Worm (Caenorhabditis elegans) whole organism, L3 larva: ENCODE results near the gene jamp-1.

Experiments used
- aly-2 ChIP-seq: fragments of 150-350 bp; optimal IDR thresholded peaks from 2 replicates; lab custom pipeline; 2014; ENCODE audit warnings: missing biosample characterization, missing genetic modification characterization
- ama-1 ChIP-seq: fragments of 150-350 bp; optimal IDR thresholded peaks from 2 replicates; lab custom pipeline; 2018
- daf-12 ChIP-seq: fragments of 150-350 bp; optimal IDR thresholded peaks from 2 replicates; lab custom pipeline; 2014; ENCODE audit warnings: missing biosample characterization, missing genetic modification reagents, missing genetic modification characterization
- egl-27 ChIP-seq: sonication (generic microtip); optimal IDR thresholded peaks from 4 replicates; lab custom pipeline; 2017; ENCODE audit warnings: missing biosample characterization, missing genetic modification reagents, missing genetic modification characterization
- elt-2 ChIP-seq: sonication (generic microtip); optimal IDR thresholded peaks from 2 replicates; lab custom pipeline; 2016; ENCODE audit warnings: missing genetic modification reagents, mild to moderate bottlenecking, missing genetic modification characterization, missing compliant biosample characterization
- fkh-2 ChIP-seq: fragments of 150-350 bp; optimal IDR thresholded peaks from 2 replicates; lab custom pipeline; 2014; ENCODE audit warnings: missing biosample characterization, missing genetic modification reagents, missing genetic modification characterization
- hmg-11 ChIP-seq: sonication (generic microtip); optimal IDR thresholded peaks from 2 replicates; lab custom pipeline; 2016; ENCODE audit warnings: missing genetic modification characterization, missing compliant biosample characterization
- lin-15B ChIP-seq: fragments of 150-350 bp; optimal IDR thresholded peaks from 2 replicates; lab custom pipeline; 2014; ENCODE audit warnings: missing biosample characterization, missing genetic modification characterization
- lin-39 ChIP-seq: fragments of 150-350 bp; optimal IDR thresholded peaks from 2 replicates; lab custom pipeline; 2018; ENCODE audit warnings: missing biosample characterization, missing genetic modification reagents, missing genetic modification characterization
- nfya-1 ChIP-seq: sonication (generic microtip); optimal IDR thresholded peaks from 2 replicates; lab custom pipeline; 2017; ENCODE audit warnings: missing genetic modification characterization, mild to moderate bottlenecking, missing compliant biosample characterization, antibody characterized with exemption, moderate library complexity; ENCODE audit not compliant: insufficient read depth
- nhr-28 ChIP-seq: fragments of 150-350 bp; optimal IDR thresholded peaks from 2 replicates; lab custom pipeline; 2014; ENCODE audit warnings: missing biosample characterization, missing genetic modification characterization
- nhr-43 ChIP-seq: sonication (generic microtip); optimal IDR thresholded peaks from 2 replicates; lab custom pipeline; 2016; ENCODE audit warnings: mild to moderate bottlenecking, missing genetic modification characterization, missing compliant biosample characterization; ENCODE audit not compliant: poor library complexity, severe bottlenecking
- pha-4 ChIP-seq: fragments of 150-350 bp; optimal IDR thresholded peaks from 2 replicates; lab custom pipeline; 2014; ENCODE audit warnings: missing biosample characterization, missing genetic modification reagents, missing genetic modification characterization
- unc-39 ChIP-seq: sonication (generic microtip); optimal IDR thresholded peaks from 4 replicates; lab custom pipeline; 2017; ENCODE audit warnings: missing biosample characterization, missing genetic modification characterization
- ztf-4 ChIP-seq: fragments of 150-350 bp; optimal IDR thresholded peaks from 2 replicates; lab custom pipeline; 2014; ENCODE audit warnings: missing biosample characterization, missing genetic modification characterization

Gene jamp-1

ce11 chrV:6000368-6000802, 50.7 kb downstream of the jamp-1 start (continued):
- TF ChIP-seq daf-12 = no peak
- no peak for TF ChIP-seq aly-2 (tag; lab: Kevin White, UChicago)
- TF ChIP-seq ama-1 = peak; percentile 23
- TF ChIP-seq pha-4 = peak; percentile 95
- no peak for TF ChIP-seq fkh-2 (tag; lab: Kevin White, UChicago)
- TF ChIP-seq egl-27 (tag; lab: Kevin White, UChicago) = peak; percentile 96
- TF ChIP-seq lin-15B (tag; lab: Kevin White, UChicago) = peak; percentile 56
- peak; percentile 98 for TF ChIP-seq elt-2 (tag; lab: Kevin White, UChicago)
- peak; percentile 68 for TF ChIP-seq ztf-4
- TF ChIP-seq hmg-11 = peak; percentile 97
- peak; percentile 21 for TF ChIP-seq unc-39
- peak; percentile 94 for TF ChIP-seq nhr-43
- TF ChIP-seq nhr-28 = peak; percentile 20
- TF ChIP-seq nfya-1 (tag; lab: Kevin White, UChicago) = peak; percentile 91
- TF ChIP-seq lin-39 (tag; lab: Kevin White, UChicago) = peak; percentile 93
